Worm (Caenorhabditis elegans) whole organism, late embryonic: ENCODE data around the gene frpr-18.

Experiments used
- C38D4.7 ChIP-seq: fragments of 200-800 bp; sonication (Bioruptor generic); optimal IDR thresholded peaks from 2 replicates; lab custom pipeline; 2018; ENCODE audit warnings: mild to moderate bottlenecking, missing genetic modification characterization, moderate library complexity, missing compliant biosample characterization
- K09A11.1 ChIP-seq: sonication (generic microtip); optimal IDR thresholded peaks from 2 replicates; lab custom pipeline; 2017; ENCODE audit warnings: antibody characterized with exemption, mild to moderate bottlenecking, missing genetic modification characterization, missing compliant biosample characterization; ENCODE audit not compliant: insufficient read depth
- Y22D7AL.16 ChIP-seq: sonication (generic microtip); optimal IDR thresholded peaks from 2 replicates; lab custom pipeline; 2016; ENCODE audit warnings: missing genetic modification characterization, missing compliant biosample characterization
- ahr-1 ChIP-seq: sonication (generic microtip); optimal IDR thresholded peaks from 2 replicates; lab custom pipeline; 2016; ENCODE audit warnings: missing genetic modification characterization, missing compliant biosample characterization
- ama-1 ChIP-seq: fragments of 150-350 bp; optimal IDR thresholded peaks from 2 replicates; lab custom pipeline; 2014
- ceh-14 ChIP-seq: sonication (generic microtip); optimal IDR thresholded peaks from 2 replicates; lab custom pipeline; 2016; ENCODE audit warnings: missing genotype, missing genetic modification characterization, missing compliant biosample characterization
- ceh-19 ChIP-seq: fragments of 200-800 bp; sonication (Bioruptor generic); optimal IDR thresholded peaks from 2 replicates; lab custom pipeline; 2018; ENCODE audit warnings: mild to moderate bottlenecking, missing genetic modification characterization, missing compliant biosample characterization
- ceh-2 ChIP-seq: sonication (generic microtip); optimal IDR thresholded peaks from 2 replicates; lab custom pipeline; 2016; ENCODE audit warnings: missing genotype, missing genetic modification characterization, missing compliant biosample characterization
- ceh-24 ChIP-seq: sonication (generic microtip); optimal IDR thresholded peaks from 2 replicates; lab custom pipeline; 2016; ENCODE audit warnings: mild to moderate bottlenecking, missing genetic modification characterization, missing compliant biosample characterization
- ceh-30 ChIP-seq: fragments of 150-350 bp; optimal IDR thresholded peaks from 2 replicates; lab custom pipeline; 2014; ENCODE audit warnings: missing biosample characterization, missing genetic modification characterization
- ceh-31 ChIP-seq: sonication (generic microtip); optimal IDR thresholded peaks from 2 replicates; lab custom pipeline; 2016; ENCODE audit warnings: missing genetic modification characterization, missing compliant biosample characterization
- ceh-45 ChIP-seq: fragments of 200-800 bp; sonication (Bioruptor generic); IDR thresholded peaks from 2 replicates; pipeline ENCODE4 v1.3.6; 2022; ENCODE audit warnings: missing genetic modification reagents, missing genetic modification characterization, missing compliant biosample characterization
- ceh-48 ChIP-seq: sonication (generic microtip); optimal IDR thresholded peaks from 2 replicates; lab custom pipeline; 2016; ENCODE audit warnings: missing genetic modification characterization, inconsistent platforms, missing compliant biosample characterization
- ceh-6 ChIP-seq: fragments of 200-800 bp; sonication (Bioruptor generic); optimal IDR thresholded peaks from 2 replicates; lab custom pipeline; 2018; ENCODE audit warnings: mild to moderate bottlenecking, missing genetic modification characterization, missing compliant biosample characterization
- dve-1 ChIP-seq: sonication (generic microtip); optimal IDR thresholded peaks from 2 replicates; lab custom pipeline; 2017; ENCODE audit warnings: antibody characterized with exemption, mild to moderate bottlenecking, missing genetic modification characterization, missing compliant biosample characterization
- elt-2 ChIP-seq: sonication (generic microtip); optimal IDR thresholded peaks from 2 replicates; lab custom pipeline; 2016; ENCODE audit warnings: missing genetic modification reagents, missing genetic modification characterization, missing compliant biosample characterization
- elt-4 ChIP-seq: sonication (generic microtip); optimal IDR thresholded peaks from 2 replicates; lab custom pipeline; 2016; ENCODE audit warnings: missing genetic modification characterization, missing compliant biosample characterization
- eyg-1 ChIP-seq: sonication (generic microtip); optimal IDR thresholded peaks from 2 replicates; lab custom pipeline; 2016; ENCODE audit warnings: missing genotype, missing genetic modification characterization, missing compliant biosample characterization
- fax-1 ChIP-seq: sonication (generic microtip); optimal IDR thresholded peaks from 2 replicates; lab custom pipeline; 2016; ENCODE audit warnings: missing genotype, missing genetic modification characterization, missing compliant biosample characterization
- lin-11 ChIP-seq: fragments of 200-800 bp; sonication (Bioruptor generic); optimal IDR thresholded peaks from 2 replicates; lab custom pipeline; 2018; ENCODE audit warnings: mild to moderate bottlenecking, missing genetic modification characterization, missing compliant biosample characterization
- madf-2 ChIP-seq: sonication (generic microtip); optimal IDR thresholded peaks from 2 replicates; lab custom pipeline; 2017; ENCODE audit warnings: missing genetic modification characterization, missing compliant biosample characterization
- mec-3 ChIP-seq: sonication (generic microtip); optimal IDR thresholded peaks from 2 replicates; lab custom pipeline; 2016; ENCODE audit warnings: borderline replicate concordance, missing genetic modification characterization, missing compliant biosample characterization
- nfya-1 ChIP-seq: sonication (generic microtip); optimal IDR thresholded peaks from 2 replicates; lab custom pipeline; 2017; ENCODE audit warnings: missing genetic modification characterization, mild to moderate bottlenecking, missing compliant biosample characterization, antibody characterized with exemption, moderate library complexity
- npax-4 ChIP-seq: sonication (generic microtip); optimal IDR thresholded peaks from 2 replicates; lab custom pipeline; 2016; ENCODE audit warnings: missing genetic modification characterization, missing compliant biosample characterization
- odd-2 ChIP-seq: sonication (generic microtip); optimal IDR thresholded peaks from 2 replicates; lab custom pipeline; 2017; ENCODE audit warnings: antibody characterized with exemption, mild to moderate bottlenecking, missing genetic modification characterization, missing compliant biosample characterization
- pag-3 ChIP-seq: sonication (generic microtip); optimal IDR thresholded peaks from 2 replicates; lab custom pipeline; 2016; ENCODE audit warnings: missing compliant biosample characterization, missing genetic modification characterization, borderline replicate concordance
- pax-1 ChIP-seq: fragments of 150-350 bp; optimal IDR thresholded peaks from 2 replicates; lab custom pipeline; 2014; ENCODE audit warnings: missing biosample characterization, missing genetic modification characterization
- pha-2 ChIP-seq: sonication (generic microtip); optimal IDR thresholded peaks from 2 replicates; lab custom pipeline; 2017; ENCODE audit warnings: mild to moderate bottlenecking, missing genetic modification characterization, missing compliant biosample characterization
- pha-4 ChIP-seq: fragments of 150-350 bp; optimal IDR thresholded peaks from 2 replicates; lab custom pipeline; 2018; ENCODE audit warnings: missing biosample characterization, missing genetic modification reagents, missing genetic modification characterization
- pros-1 ChIP-seq: fragments of 150-350 bp; optimal IDR thresholded peaks from 2 replicates; lab custom pipeline; 2014; ENCODE audit warnings: missing biosample characterization, missing genetic modification reagents, missing genetic modification characterization
- rnt-1 ChIP-seq: sonication (generic microtip); optimal IDR thresholded peaks from 2 replicates; lab custom pipeline; 2016; ENCODE audit warnings: missing genetic modification characterization, missing compliant biosample characterization
- sox-4 ChIP-seq: sonication (generic microtip); optimal IDR thresholded peaks from 2 replicates; lab custom pipeline; 2017; ENCODE audit warnings: mild to moderate bottlenecking, missing genetic modification characterization, inconsistent platforms, missing compliant biosample characterization
- syd-9 ChIP-seq: sonication (generic microtip); optimal IDR thresholded peaks from 2 replicates; lab custom pipeline; 2016; ENCODE audit warnings: mild to moderate bottlenecking, missing genetic modification characterization, moderate library complexity, missing compliant biosample characterization
- tbx-7 ChIP-seq: sonication (generic microtip); optimal IDR thresholded peaks from 2 replicates; lab custom pipeline; 2016; ENCODE audit warnings: missing genotype, missing genetic modification characterization, missing compliant biosample characterization
- unc-55 ChIP-seq: sonication (generic microtip); optimal IDR thresholded peaks from 2 replicates; lab custom pipeline; 2017; ENCODE audit warnings: missing biosample characterization, missing genetic modification reagents, missing genetic modification characterization

The frpr-18 gene

DNA sequence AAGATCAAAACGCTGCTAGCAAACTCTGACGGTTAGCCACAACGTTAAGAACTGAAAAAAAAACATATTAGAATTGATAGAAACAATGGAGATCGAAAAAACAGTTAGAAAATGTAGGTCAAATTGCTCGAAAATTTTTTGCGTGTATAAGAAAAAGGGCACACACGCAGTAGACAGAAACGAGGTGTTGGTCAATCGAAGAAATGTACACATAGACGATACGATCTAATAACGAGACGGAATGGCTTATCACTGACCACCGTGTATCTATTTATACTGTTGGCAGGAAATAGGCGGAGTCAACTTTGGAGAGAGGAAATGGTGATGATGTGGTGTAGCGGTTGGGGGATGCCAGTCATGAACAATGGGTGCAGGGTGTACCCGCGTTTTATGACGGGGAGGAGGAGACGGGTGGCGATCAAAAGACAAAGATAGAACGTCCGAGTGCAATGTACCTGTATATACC lies 30.1 kb downstream of the frpr-18 start, which contains the start of gene odc-1:
Gene odc-1, minus strand, starts transcription at position 51 of the 466 bp plus-strand sequence.
- TF ChIP-seq eyg-1 (tag; lab: Kevin White, UChicago) (no peak), Y22D7AL.16 (tag; lab: Kevin White, UChicago) (no peak), madf-2 (tag; lab: Kevin White, UChicago) (no peak), elt-2 (tag; lab: Kevin White, UChicago) (peak; percentile 65), ceh-24 (no peak), unc-55 (GFP tag; lab: Kevin White, UChicago) (no peak), K09A11.1 (tag; lab: Kevin White, UChicago) (no peak), ceh-2 (tag; lab: Kevin White, UChicago) (peak; percentile 1), ahr-1 (tag; lab: Kevin White, UChicago) (no peak)

DNA sequence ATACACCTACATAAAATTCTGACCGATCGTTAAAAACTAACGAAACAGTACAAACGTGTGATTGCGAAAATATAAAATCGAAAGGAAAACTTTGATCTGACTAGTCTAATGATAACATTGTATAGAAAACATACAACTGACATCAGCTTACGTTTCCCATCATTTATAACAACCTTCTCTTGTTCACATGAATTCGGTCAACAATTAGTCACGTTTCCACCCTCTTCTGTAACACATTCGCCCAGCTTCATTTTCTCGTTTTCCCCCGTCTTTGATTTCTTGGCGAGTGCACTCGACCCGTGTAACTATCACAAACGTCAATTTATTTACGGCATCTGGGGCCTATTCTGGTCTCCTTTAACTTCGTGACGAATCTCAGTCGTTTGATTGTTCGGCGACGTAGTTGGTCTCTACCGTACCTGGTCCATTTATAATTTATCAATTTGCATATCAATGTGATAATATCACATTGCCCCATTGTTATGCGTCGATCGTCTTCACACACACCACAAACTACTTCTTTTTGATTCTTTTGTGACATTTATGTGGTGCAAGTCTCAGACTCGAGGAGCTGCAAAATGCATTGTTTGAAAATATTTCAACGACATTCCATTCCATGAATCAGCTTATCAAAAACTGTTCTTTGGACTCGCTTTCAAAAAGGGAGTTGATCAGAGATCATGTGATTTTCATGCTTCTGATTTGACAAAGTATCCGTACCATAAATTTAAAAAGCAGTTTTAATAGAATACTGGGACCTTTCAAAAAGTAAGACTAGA lies 30.9 kb downstream of the frpr-18 start:
- TF ChIP-seq syd-9 = no peak
- TF ChIP-seq unc-55 (GFP tag; lab: Kevin White, UChicago) = no peak
- no peak for TF ChIP-seq ceh-6 (GFP tag; lab: Kevin White, UChicago)
- no peak for TF ChIP-seq pag-3 (tag; lab: Kevin White, UChicago)

ce11 chrV:6901943-6902549 lies 31.9 kb downstream of the frpr-18 start:
- TF ChIP-seq pag-3 (tag; lab: Kevin White, UChicago) (no peak), pha-2 (tag; lab: Kevin White, UChicago) (no peak), ceh-48 (no peak)
- TF ChIP-seq, all 69 proteins: peak for 0

ce11 chrV:6906435-6906834 lies 36.3 kb downstream of the frpr-18 start:
- TF ChIP-seq madf-2 (tag; lab: Kevin White, UChicago) = no peak
- TF ChIP-seq ceh-24 = no peak
- no peak for TF ChIP-seq sox-4
- TF ChIP-seq K09A11.1 (tag; lab: Kevin White, UChicago) = no peak
- TF ChIP-seq eyg-1 (tag; lab: Kevin White, UChicago) = no peak
- TF ChIP-seq ceh-48 = no peak
- TF ChIP-seq dve-1 (tag; lab: Kevin White, UChicago) = no peak
- no peak for TF ChIP-seq ceh-19 (GFP tag; lab: Kevin White, UChicago)
- no peak for TF ChIP-seq nfya-1 (tag; lab: Kevin White, UChicago)
- TF ChIP-seq ceh-31 (tag; lab: Kevin White, UChicago) = no peak
- TF ChIP-seq ceh-45 (GFP tag; lab: Robert Waterston, UW) = no peak
- no peak for TF ChIP-seq ama-1 (lab: Kevin White, UChicago)
- TF ChIP-seq ceh-14 (tag; lab: Kevin White, UChicago) = no peak
- TF ChIP-seq pax-1 (tag; lab: Kevin White, UChicago) = no peak
- TF ChIP-seq ceh-30 (tag; lab: Kevin White, UChicago) = no peak
- no peak for TF ChIP-seq tbx-7 (tag; lab: Kevin White, UChicago)
- TF ChIP-seq elt-4 = no peak
- no peak for TF ChIP-seq odd-2 (tag; lab: Kevin White, UChicago)

DNA sequence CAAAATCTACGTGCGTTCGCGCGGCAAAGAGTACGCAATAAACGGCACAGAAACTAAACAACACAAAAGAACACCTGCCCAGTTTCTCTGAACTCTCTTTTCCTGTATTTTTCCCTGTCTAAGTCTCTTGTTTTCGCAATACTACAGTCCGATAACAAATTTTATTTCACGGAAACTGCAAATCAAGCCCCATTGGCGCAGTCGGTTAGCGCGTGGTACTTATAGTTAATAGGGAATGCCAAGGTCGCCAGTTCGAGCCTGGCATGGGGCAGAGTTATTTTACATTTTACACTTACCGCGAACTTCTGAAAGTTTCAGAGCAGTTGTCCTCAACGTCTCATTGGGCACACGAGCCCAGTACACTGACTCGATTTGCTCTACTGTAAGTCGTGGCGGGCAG lies 47.2 kb downstream of the frpr-18 start:
- TF ChIP-seq npax-4 (tag; lab: Kevin White, UChicago) = no peak
- no peak for TF ChIP-seq ceh-48
- no peak for TF ChIP-seq pros-1 (tag; lab: Kevin White, UChicago)
- TF ChIP-seq pha-4 = no peak
- no peak for TF ChIP-seq rnt-1 (tag; lab: Kevin White, UChicago)
- no peak for TF ChIP-seq C38D4.7 (GFP tag; lab: Kevin White, UChicago)
- TF ChIP-seq lin-11 (tag; lab: Kevin White, UChicago) = no peak
- TF ChIP-seq fax-1 (tag; lab: Kevin White, UChicago) = no peak
- TF ChIP-seq madf-2 (tag; lab: Kevin White, UChicago) = no peak
- no peak for TF ChIP-seq mec-3
- TF ChIP-seq odd-2 (tag; lab: Kevin White, UChicago) = no peak
- no peak for TF ChIP-seq ama-1 (lab: Kevin White, UChicago)
